Worm (Caenorhabditis elegans): Measurements from ENCODE around the gene F55A11.7.

ce11 chrV:11818064-11818463 is 30.8 kb upstream of the F55A11.7 start:
- TF ChIP-seq him-1 (tag; optimal IDR thresholded peaks at IDR 0.05) (no peak), dao-5 (tag; optimal IDR thresholded peaks at IDR 0.05) (no peak)

All from whole organism, L4/young adult.